Worm (Caenorhabditis elegans): ENCODE measurements around the gene fipr-19.

- TF ChIP-seq R02D3.7 (tag; optimal IDR thresholded peaks at IDR 0.05) (no peak), nhr-67 (tag; optimal IDR thresholded peaks at IDR 0.05) (no peak), nhr-11 (tag; optimal IDR thresholded peaks at IDR 0.05) (no peak), daf-12 (tag; optimal IDR thresholded peaks at IDR 0.05) (no peak)
Observed at ce11 chrIII:7462295-7462694, 3.5 kb upstream of the fipr-19 start, which contains the start of gene fipr-20.
